Fruit fly (Drosophila melanogaster) whole organism, prepupa: ENCODE results near the gene CG17026.

Source experiments
- CG10631 ChIP-seq: fragments of 200-800 bp; sonication (Bioruptor generic); optimal IDR thresholded peaks from 2 replicates; lab custom pipeline; 2016; ENCODE audit warnings: missing biosample characterization, missing genetic modification characterization
- CG10669 ChIP-seq: fragments of 200-800 bp; sonication (Bioruptor generic); optimal IDR thresholded peaks from 3 replicates; lab custom pipeline; 2018; ENCODE audit warnings: missing biosample characterization, mild to moderate bottlenecking, missing genetic modification characterization, moderate library complexity
- CG11294 ChIP-seq: fragments of 200-800 bp; sonication (Bioruptor generic); IDR thresholded peaks from 2 replicates; pipeline ENCODE4 v1.3.6; 2022; ENCODE audit warnings: missing biosample characterization, missing genetic modification characterization
- CG11762 ChIP-seq: fragments of 200-800 bp; sonication (Bioruptor generic); optimal IDR thresholded peaks from 3 replicates; lab custom pipeline; 2016; ENCODE audit warnings: missing biosample characterization, missing genetic modification characterization; ENCODE audit not compliant: insufficient read depth
- CG11902 ChIP-seq: fragments of 200-800 bp; sonication (Bioruptor generic); optimal IDR thresholded peaks from 3 replicates; lab custom pipeline; 2016; ENCODE audit warnings: missing biosample characterization, missing genetic modification characterization
- CG15336 ChIP-seq: fragments of 200-800 bp; sonication (Bioruptor generic); IDR thresholded peaks from 2 replicates; pipeline ENCODE4 v1.3.6; 2022; ENCODE audit warnings: missing biosample characterization, missing genetic modification characterization
- CG3032 ChIP-seq: fragments of 200-800 bp; optimal IDR thresholded peaks from 2 replicates; lab custom pipeline; 2019; ENCODE audit warnings: missing biosample characterization, mild to moderate bottlenecking, missing genetic modification characterization, moderate library complexity
- CG31627 ChIP-seq: fragments of 200-800 bp; sonication (Bioruptor generic); optimal IDR thresholded peaks from 3 replicates; lab custom pipeline; 2016; ENCODE audit warnings: missing biosample characterization, missing genetic modification characterization
- CG32006 ChIP-seq: fragments of 200-800 bp; sonication (Bioruptor generic); optimal IDR thresholded peaks from 3 replicates; lab custom pipeline; 2017; ENCODE audit warnings: missing biosample characterization, mild to moderate bottlenecking, missing genetic modification characterization
- CG34406 ChIP-seq: fragments of 200-800 bp; sonication (Bioruptor generic); optimal IDR thresholded peaks from 3 replicates; lab custom pipeline; 2016; ENCODE audit warnings: missing biosample characterization, missing genetic modification characterization
- CG6276 ChIP-seq: fragments of 200-800 bp; sonication (Bioruptor generic); optimal IDR thresholded peaks from 2 replicates; lab custom pipeline; 2017; ENCODE audit warnings: missing biosample characterization, mild to moderate bottlenecking, missing genetic modification characterization
- CG6808 ChIP-seq: fragments of 200-800 bp; sonication (Bioruptor generic); optimal IDR thresholded peaks from 3 replicates; lab custom pipeline; 2017; ENCODE audit warnings: missing biosample characterization, missing genetic modification characterization, mild to moderate bottlenecking, moderate library complexity, missing genetic modification reagents
- CG8119 ChIP-seq: fragments of 200-800 bp; sonication (Bioruptor generic); IDR thresholded peaks from 3 replicates; pipeline ENCODE4 v1.3.6; 2022; ENCODE audit warnings: missing biosample characterization, missing genetic modification characterization
- CG8319 ChIP-seq: fragments of 200-800 bp; sonication (Bioruptor generic); optimal IDR thresholded peaks from 3 replicates; lab custom pipeline; 2016; ENCODE audit warnings: missing biosample characterization, missing genetic modification characterization
- CG8632 ChIP-seq: fragments of 200-800 bp; sonication (Bioruptor generic); optimal IDR thresholded peaks from 3 replicates; lab custom pipeline; 2016; ENCODE audit warnings: missing biosample characterization, missing genetic modification characterization
- CG9139 ChIP-seq: fragments of 200-800 bp; sonication (Bioruptor generic); optimal IDR thresholded peaks from 3 replicates; lab custom pipeline; 2017; ENCODE audit warnings: missing biosample characterization, mild to moderate bottlenecking, missing genetic modification characterization
- Eip75B ChIP-seq: fragments of 200-800 bp; sonication (Bioruptor generic); optimal IDR thresholded peaks from 3 replicates; lab custom pipeline; 2016; ENCODE audit warnings: missing biosample characterization, missing genetic modification characterization
- Eip93F ChIP-seq: fragments of 200-800 bp; sonication (Bioruptor generic); optimal IDR thresholded peaks from 2 replicates; lab custom pipeline; 2016; ENCODE audit warnings: missing biosample characterization, mild to moderate bottlenecking, missing genetic modification characterization
- Ets21C ChIP-seq: fragments of 200-800 bp; sonication (Bioruptor generic); optimal IDR thresholded peaks from 3 replicates; lab custom pipeline; 2016; ENCODE audit warnings: missing biosample characterization, missing genetic modification characterization
- Gug ChIP-seq: fragments of 200-800 bp; sonication (Bioruptor generic); IDR thresholded peaks from 2 replicates; pipeline ENCODE4 v1.3.6; 2022; ENCODE audit warnings: missing biosample characterization, missing genetic modification characterization
- Hr38 ChIP-seq: sonication (Bioruptor generic); optimal IDR thresholded peaks from 2 replicates; lab custom pipeline; 2016; ENCODE audit warnings: missing biosample characterization, missing genetic modification characterization
- Lpt ChIP-seq: fragments of 200-800 bp; sonication (Bioruptor generic); optimal IDR thresholded peaks from 3 replicates; lab custom pipeline; 2016; ENCODE audit warnings: missing biosample characterization, missing genetic modification characterization
- Met ChIP-seq: fragments of 200-800 bp; sonication (Bioruptor generic); optimal IDR thresholded peaks from 3 replicates; lab custom pipeline; 2016; ENCODE audit warnings: missing biosample characterization, missing genetic modification characterization
- OdsH ChIP-seq: fragments of 200-800 bp; sonication (Bioruptor generic); optimal IDR thresholded peaks from 3 replicates; lab custom pipeline; 2016; ENCODE audit warnings: missing biosample characterization, missing genetic modification characterization
- Smox ChIP-seq: fragments of 200-800 bp; sonication (Bioruptor generic); optimal IDR thresholded peaks from 3 replicates; lab custom pipeline; 2016; ENCODE audit warnings: missing biosample characterization, missing genetic modification characterization
- Sox14 ChIP-seq: fragments of 200-800 bp; sonication (Bioruptor generic); optimal IDR thresholded peaks from 3 replicates; lab custom pipeline; 2016; ENCODE audit warnings: missing biosample characterization, missing genetic modification characterization
- Sox15 ChIP-seq: fragments of 200-800 bp; sonication (Bioruptor generic); optimal IDR thresholded peaks from 3 replicates; lab custom pipeline; 2016; ENCODE audit warnings: missing biosample characterization, missing genetic modification characterization
- achi ChIP-seq: fragments of 200-800 bp; sonication (Bioruptor generic); optimal IDR thresholded peaks from 3 replicates; lab custom pipeline; 2016; ENCODE audit warnings: missing biosample characterization, missing genetic modification characterization
- cyc ChIP-seq: fragments of 200-800 bp; sonication (Bioruptor generic); optimal IDR thresholded peaks from 3 replicates; lab custom pipeline; 2016; ENCODE audit warnings: missing biosample characterization, missing genetic modification characterization
- dac ChIP-seq: fragments of 200-800 bp; sonication (Bioruptor generic); optimal IDR thresholded peaks from 2 replicates; lab custom pipeline; 2017; ENCODE audit warnings: missing biosample characterization, mild to moderate bottlenecking, missing genetic modification characterization
- dsx ChIP-seq: fragments of 200-800 bp; optimal IDR thresholded peaks from 3 replicates; lab custom pipeline; 2019; ENCODE audit warnings: missing biosample characterization, mild to moderate bottlenecking, missing genetic modification characterization, moderate library complexity; ENCODE audit not compliant: poor library complexity, severe bottlenecking
- eg ChIP-seq: fragments of 200-800 bp; sonication (Bioruptor generic); IDR thresholded peaks from 3 replicates; pipeline ENCODE4 v1.3.6; 2022; ENCODE audit warnings: missing biosample characterization, missing genetic modification characterization
- esn ChIP-seq: fragments of 200-800 bp; sonication (Bioruptor generic); optimal IDR thresholded peaks from 2 replicates; lab custom pipeline; 2016; ENCODE audit warnings: missing biosample characterization, mild to moderate bottlenecking, missing genetic modification characterization, moderate library complexity
- fd85E ChIP-seq: fragments of 200-800 bp; sonication (Bioruptor generic); optimal IDR thresholded peaks from 3 replicates; lab custom pipeline; 2016; ENCODE audit warnings: missing biosample characterization, missing genetic modification characterization
- lz ChIP-seq: fragments of 200-800 bp; sonication (Bioruptor generic); optimal IDR thresholded peaks from 3 replicates; lab custom pipeline; 2016; ENCODE audit warnings: missing biosample characterization, missing genetic modification characterization
- net ChIP-seq: fragments of 200-800 bp; sonication (Bioruptor generic); optimal IDR thresholded peaks from 3 replicates; lab custom pipeline; 2016; ENCODE audit warnings: missing biosample characterization, missing genetic modification characterization
- pdm3 ChIP-seq: fragments of 200-800 bp; sonication (Bioruptor generic); optimal IDR thresholded peaks from 3 replicates; lab custom pipeline; 2016; ENCODE audit warnings: missing biosample characterization, missing genetic modification characterization
- salr ChIP-seq, 2 experiments: fragments of 200-800 bp; sonication (Bioruptor generic); optimal IDR thresholded peaks; 3 replicates each; lab custom pipeline; 2016 to 2018; ENCODE audit warnings: missing biosample characterization in 2 of 2, missing genetic modification characterization in 2 of 2, mild to moderate bottlenecking in 1 of 2
- ss ChIP-seq, 2 experiments: fragments of 200-800 bp; sonication (Bioruptor generic); optimal IDR thresholded peaks; 2 replicates in 1 of 2; 3 replicates in 1 of 2; lab custom pipeline; 2017 to 2018; ENCODE audit warnings: mild to moderate bottlenecking in 2 of 2, missing biosample characterization in 2 of 2, missing genetic modification characterization in 2 of 2, moderate library complexity in 1 of 2
- svp ChIP-seq: fragments of 200-800 bp; sonication (Bioruptor generic); peaks from one replicate; lab custom pipeline; 2016; ENCODE audit warnings: missing biosample characterization, missing genetic modification characterization
- topi ChIP-seq: fragments of 200-800 bp; sonication (Bioruptor generic); optimal IDR thresholded peaks from 3 replicates; lab custom pipeline; 2016; ENCODE audit warnings: missing biosample characterization, missing genetic modification characterization

CG17026 gene

dm6 chr3L:16013198-16013982 is 38.2 kb downstream of the CG17026 start (continued):
- peak; percentile 51 for TF ChIP-seq CG32006
- TF ChIP-seq Lpt = no peak
- peak in 1 of 2 experiments; percentile 1 for TF ChIP-seq salr (GFP tag; optimal IDR thresholded peaks at IDR 0.05; lab: Kevin White, UChicago)
- TF ChIP-seq CG31627 = no peak
- TF ChIP-seq CG10631 (GFP tag; lab: Kevin White, UChicago) = no peak
- no peak for TF ChIP-seq Ets21C (GFP tag; lab: Kevin White, UChicago)
- no peak for TF ChIP-seq Hr38 (GFP tag; lab: Kevin White, UChicago)
- TF ChIP-seq CG8119 (GFP tag; lab: Robert Waterston, UW) = no peak
- TF ChIP-seq CG6276 (GFP tag; lab: Kevin White, UChicago) = no peak
- no peak for TF ChIP-seq Eip75B (GFP tag; lab: Kevin White, UChicago)
- no peak for TF ChIP-seq dac
- no peak for TF ChIP-seq Smox (GFP tag; lab: Kevin White, UChicago)
- TF ChIP-seq pdm3 (GFP tag; lab: Kevin White, UChicago) = no peak
- peak; percentile 24 for TF ChIP-seq OdsH
- TF ChIP-seq CG34406 = peak; percentile 20
- TF ChIP-seq topi (GFP tag; lab: Kevin White, UChicago) = no peak
- no peak for TF ChIP-seq CG9139 (GFP tag; lab: Kevin White, UChicago)
- TF ChIP-seq CG15336 (GFP tag; lab: Robert Waterston, UW) = peak; percentile 41
- no peak for TF ChIP-seq ss (GFP tag; optimal IDR thresholded peaks at IDR 0.05; lab: Kevin White, UChicago)

dm6 chr3L:16014515-16014914 is 39.3 kb downstream of the CG17026 start:
- no peak for TF ChIP-seq CG11902
- no peak for TF ChIP-seq fd85E (GFP tag; lab: Kevin White, UChicago)
- no peak for TF ChIP-seq CG8632
- TF ChIP-seq CG31627 = no peak
- TF ChIP-seq Eip75B (GFP tag; lab: Kevin White, UChicago) = no peak
- TF ChIP-seq CG6276 (GFP tag; lab: Kevin White, UChicago) = no peak
- TF ChIP-seq OdsH = no peak
- TF ChIP-seq Lpt = no peak
- TF ChIP-seq Sox14 (GFP tag; lab: Kevin White, UChicago) = no peak
- no peak for TF ChIP-seq esn (GFP tag; lab: Kevin White, UChicago)
- no peak for TF ChIP-seq CG11294 (GFP tag; lab: Robert Waterston, UW)
- TF ChIP-seq cyc (GFP tag; lab: Kevin White, UChicago) = no peak
- TF ChIP-seq CG6808 (GFP tag; lab: Kevin White, UChicago) = no peak
- TF ChIP-seq Eip93F = no peak
- no peak for TF ChIP-seq CG8319 (GFP tag; lab: Kevin White, UChicago)

DNA sequence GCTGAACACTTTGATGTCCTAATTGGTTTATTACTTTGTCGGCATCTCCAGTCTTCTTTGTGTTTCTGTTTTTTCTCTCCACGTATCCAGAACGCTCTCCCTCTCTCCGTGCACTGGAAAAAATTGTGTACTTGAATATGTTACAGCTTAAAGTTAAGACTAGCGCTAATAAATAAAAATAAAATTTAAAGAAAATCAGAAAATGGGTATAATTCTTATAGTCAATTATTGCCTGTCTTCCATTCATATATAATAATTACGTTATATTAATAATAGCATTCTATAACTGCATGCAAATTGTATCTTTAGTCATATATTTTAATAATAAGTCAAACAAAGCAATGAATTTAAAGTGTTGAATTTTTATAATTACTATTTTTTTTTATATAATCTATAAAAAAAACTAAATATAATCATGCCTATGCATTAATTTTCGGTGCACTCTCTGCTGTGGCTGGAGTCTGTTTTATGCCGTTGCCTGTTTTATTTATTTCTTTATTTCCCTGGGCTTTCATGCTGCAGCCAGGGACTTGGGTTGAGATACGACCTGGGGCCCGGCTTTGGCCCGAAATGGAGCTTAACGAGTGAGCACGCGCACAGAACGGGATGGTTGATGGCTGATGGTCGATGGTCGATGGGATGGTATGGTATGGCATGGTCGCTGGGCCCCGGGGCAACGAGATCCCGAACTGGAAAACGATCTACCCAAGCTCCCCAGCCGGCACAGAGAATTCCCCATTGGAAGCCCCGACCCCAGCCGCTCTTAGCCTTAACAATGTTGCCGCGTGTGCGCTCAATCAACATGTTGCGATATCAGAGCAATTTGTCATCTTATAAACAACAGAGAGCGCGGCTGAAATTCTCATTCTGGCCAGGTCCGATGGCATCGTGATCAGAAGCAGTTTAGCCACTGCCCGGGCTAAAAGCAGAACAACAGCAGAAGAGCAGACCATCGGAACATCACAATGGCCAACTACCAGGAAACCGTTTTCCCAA is 40.9 kb downstream of the CG17026 start:
- peak; percentile 57 to 80 for TF ChIP-seq ss (GFP tag; optimal IDR thresholded peaks at IDR 0.05; lab: Kevin White, UChicago)
- peak; percentile 14 for TF ChIP-seq pdm3 (GFP tag; lab: Kevin White, UChicago)
- peak; percentile 1 for TF ChIP-seq Sox14 (GFP tag; lab: Kevin White, UChicago)
- TF ChIP-seq esn (GFP tag; lab: Kevin White, UChicago) = peak; percentile 73
- no peak for TF ChIP-seq Sox15 (GFP tag; lab: Kevin White, UChicago)
- TF ChIP-seq topi (GFP tag; lab: Kevin White, UChicago) = peak; percentile 48
- TF ChIP-seq CG8632 = peak; percentile 69
- no peak for TF ChIP-seq dac
- TF ChIP-seq CG10669 (GFP tag; lab: Kevin White, UChicago) = peak; percentile 50
- TF ChIP-seq CG31627 = no peak
- peak; percentile 95 for TF ChIP-seq dsx (GFP tag; lab: Kevin White, UChicago)
- no peak for TF ChIP-seq CG8319 (GFP tag; lab: Kevin White, UChicago)
- TF ChIP-seq lz (GFP tag; lab: Kevin White, UChicago) = peak; percentile 9
- TF ChIP-seq CG10631 (GFP tag; lab: Kevin White, UChicago) = peak; percentile 56
- TF ChIP-seq eg (GFP tag; lab: Robert Waterston, UW) = no peak
- TF ChIP-seq CG6808 (GFP tag; lab: Kevin White, UChicago) = peak; percentile 63
- peak; percentile 67 for TF ChIP-seq svp
- TF ChIP-seq net (GFP tag; lab: Kevin White, UChicago) = peak; percentile 19
- peak; percentile 64 for TF ChIP-seq CG34406
- TF ChIP-seq fd85E (GFP tag; lab: Kevin White, UChicago) = no peak
- peak; percentile 77 for TF ChIP-seq CG3032 (tag; lab: Kevin White, UChicago)
- no peak for TF ChIP-seq CG11902
- no peak for TF ChIP-seq Gug (GFP tag; lab: Robert Waterston, UW)
- TF ChIP-seq Hr38 (GFP tag; lab: Kevin White, UChicago) = no peak
- TF ChIP-seq Eip93F = no peak
- TF ChIP-seq achi (GFP tag; lab: Kevin White, UChicago) = peak; percentile 47
- TF ChIP-seq OdsH = peak; percentile 44
- TF ChIP-seq Met (GFP tag; lab: Kevin White, UChicago) = peak; percentile 23
- TF ChIP-seq CG6276 (GFP tag; lab: Kevin White, UChicago) = no peak
- no peak for TF ChIP-seq CG11762 (GFP tag; lab: Kevin White, UChicago)
- TF ChIP-seq Ets21C (GFP tag; lab: Kevin White, UChicago) = no peak
